Fruit fly (Drosophila melanogaster): ENCODE results near the gene Mipp1.

Gene Mipp1

DNA sequence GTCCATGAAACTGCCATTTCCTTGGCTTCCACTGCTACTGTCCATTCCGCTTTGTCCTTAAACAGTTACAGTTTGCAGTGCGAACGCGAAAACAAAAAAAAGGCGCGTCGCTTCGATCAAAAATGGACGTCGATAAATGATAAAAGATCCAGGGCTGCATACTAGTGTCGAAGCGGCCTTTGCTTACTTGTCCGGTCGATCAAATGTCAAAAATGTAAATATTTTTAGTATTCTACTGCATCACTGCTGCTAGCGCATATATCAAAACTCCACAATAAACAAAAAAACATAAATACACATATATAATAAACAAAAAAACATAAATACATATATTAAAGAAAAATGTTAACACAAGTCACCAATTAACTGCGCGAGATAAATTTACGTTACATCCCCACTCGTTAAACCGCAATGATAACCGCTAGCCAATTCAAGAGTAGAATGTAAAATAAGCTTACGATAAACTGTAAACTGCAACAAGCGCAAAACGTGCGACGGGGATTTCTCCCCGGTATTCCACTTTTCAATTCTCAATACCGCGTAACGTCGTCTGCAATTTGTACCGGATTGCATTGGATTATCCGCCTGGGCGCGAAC, 21.9 kb upstream of the Mipp1 start, which contains the start of the genes spd-2 and Apl (continued):
- TF ChIP-seq Myb (GFP tag; optimal IDR thresholded peaks at IDR 0.05) (peak; percentile 18), Bdp1 (GFP tag; optimal IDR thresholded peaks at IDR 0.05) (no peak), pb (GFP tag; optimal IDR thresholded peaks at IDR 0.05) (no peak), gsb (GFP tag; IDR thresholded peaks at IDR 0.05) (no peak), Adf1 (GFP tag; IDR thresholded peaks at IDR 0.05) (no peak), Sox102F (GFP tag; optimal IDR thresholded peaks at IDR 0.05) (no peak), Scr (GFP tag; IDR thresholded peaks at IDR 0.05; ENCODE audit: partially characterized antibody) (peak; percentile 57), oc (tag; optimal IDR thresholded peaks at IDR 0.05) (no peak), CG1529 (GFP tag; optimal IDR thresholded peaks at IDR 0.05) (no peak), stwl (tag; optimal IDR thresholded peaks at IDR 0.05) (peak; percentile 27), sd (tag; optimal IDR thresholded peaks at IDR 0.05) (no peak), run (tag; optimal IDR thresholded peaks at IDR 0.05) (no peak), fru (optimal IDR thresholded peaks at IDR 0.05) (no peak), CG6765 (GFP tag; optimal IDR thresholded peaks at IDR 0.05) (no peak), tll (GFP tag; optimal IDR thresholded peaks at IDR 0.05) (no peak), grau (tag; optimal IDR thresholded peaks at IDR 0.05) (no peak), ci (GFP tag; IDR thresholded peaks at IDR 0.05) (no peak), schlank (tag; optimal IDR thresholded peaks at IDR 0.05) (no peak), NfI (GFP tag; optimal IDR thresholded peaks at IDR 0.05) (no peak), dpn (GFP tag; optimal IDR thresholded peaks at IDR 0.05) (no peak), Neu2 (GFP tag; optimal IDR thresholded peaks at IDR 0.05; ENCODE audit: borderline replicate concordance) (no peak), CG8089 (GFP tag; optimal IDR thresholded peaks at IDR 0.05) (no peak), CG11695 (GFP tag; IDR thresholded peaks at IDR 0.05) (no peak), ftz-f1 (GFP tag; optimal IDR thresholded peaks at IDR 0.05) (no peak), CG7271 (tag; optimal IDR thresholded peaks at IDR 0.05) (no peak), CG12299 (tag; optimal IDR thresholded peaks at IDR 0.05) (no peak), CG10565 (GFP tag; optimal IDR thresholded peaks at IDR 0.05) (no peak), Ptx1 (GFP tag; IDR thresholded peaks at IDR 0.05) (no peak), CG14965 (GFP tag; optimal IDR thresholded peaks at IDR 0.05; ENCODE audit: borderline replicate concordance) (no peak), CG15601 (tag; optimal IDR thresholded peaks at IDR 0.05) (peak; percentile 2), CG14667 (GFP tag; IDR thresholded peaks at IDR 0.05) (no peak), pan (optimal IDR thresholded peaks at IDR 0.05) (no peak), pan (GFP tag; optimal IDR thresholded peaks at IDR 0.05 in 1 of 2, IDR thresholded peaks at IDR 0.05 in 1 of 2) (no peak), NK7.1 (GFP tag; optimal IDR thresholded peaks at IDR 0.05) (no peak), CG12942 (GFP tag; optimal IDR thresholded peaks at IDR 0.05) (no peak), CG4617 (GFP tag; optimal IDR thresholded peaks at IDR 0.05; ENCODE audit: borderline replicate concordance) (peak; percentile 4), CG3995 (GFP tag; optimal IDR thresholded peaks at IDR 0.05) (no peak), CG6791 (GFP tag; IDR thresholded peaks at IDR 0.05; ENCODE audit: partially characterized antibody) (peak; percentile 52; the same call in 1 of the 3 replicates), CG7357 (GFP tag; IDR thresholded peaks at IDR 0.05) (no peak), Mes4 (GFP tag; optimal IDR thresholded peaks at IDR 0.05) (no peak), Ravus (GFP tag; IDR thresholded peaks at IDR 0.05) (no peak), D (optimal IDR thresholded peaks at IDR 0.05) (no peak), D (GFP tag; optimal IDR thresholded peaks at IDR 0.05) (no peak), Hr51 (GFP tag; optimal IDR thresholded peaks at IDR 0.05) (no peak), CG12071 (GFP tag; optimal IDR thresholded peaks at IDR 0.05) (no peak), crc (GFP tag; optimal IDR thresholded peaks at IDR 0.05) (no peak), tio (GFP tag; optimal IDR thresholded peaks at IDR 0.05) (no peak), CG10431 (GFP tag; optimal IDR thresholded peaks at IDR 0.05) (no peak), nerfin-2 (GFP tag; IDR thresholded peaks at IDR 0.05; ENCODE audit: partially characterized antibody) (no peak; the same call in none of the 2 replicates), E2f2 (GFP tag; IDR thresholded peaks at IDR 0.05) (peak; percentile 75), CG13894 (tag; optimal IDR thresholded peaks at IDR 0.05) (no peak)
